Fruit fly (Drosophila melanogaster) whole organism, pupa: Measurements from ENCODE around the gene CG6295.

Source experiments
- CG10348 ChIP-seq: fragments of 200-800 bp; sonication (Bioruptor generic); IDR thresholded peaks from 2 replicates; pipeline ENCODE4 v1.3.6; 2022; ENCODE audit warnings: missing biosample characterization, missing genetic modification characterization
- CG12605 ChIP-seq: fragments of 200-800 bp; sonication (Bioruptor generic); IDR thresholded peaks from 2 replicates; pipeline ENCODE4 v1.3.6; 2022; ENCODE audit warnings: missing biosample characterization, missing genetic modification characterization
- CG13204 ChIP-seq: fragments of 200-800 bp; sonication (Bioruptor generic); optimal IDR thresholded peaks from 2 replicates; lab custom pipeline; 2018; ENCODE audit warnings: missing biosample characterization, mild to moderate bottlenecking, missing genetic modification characterization, moderate library complexity
- CG14655 ChIP-seq: fragments of 200-800 bp; sonication (Bioruptor generic); optimal IDR thresholded peaks from 3 replicates; lab custom pipeline; 2017; ENCODE audit warnings: mild to moderate bottlenecking, missing biosample characterization, missing genetic modification reagents, missing genetic modification characterization
- CG15710 ChIP-seq: fragments of 200-800 bp; sonication (Bioruptor generic); optimal IDR thresholded peaks from 2 replicates; lab custom pipeline; 2018; ENCODE audit warnings: missing biosample characterization, mild to moderate bottlenecking, missing genetic modification characterization, moderate library complexity
- CG17806 ChIP-seq: fragments of 200-800 bp; sonication (Bioruptor generic); optimal IDR thresholded peaks from 2 replicates; lab custom pipeline; 2018; ENCODE audit warnings: missing biosample characterization, mild to moderate bottlenecking, missing genetic modification characterization, moderate library complexity
- CG32121 ChIP-seq: fragments of 200-800 bp; sonication (Bioruptor generic); IDR thresholded peaks from 2 replicates; pipeline ENCODE4 v1.3.6; 2022; ENCODE audit warnings: missing biosample characterization, missing genetic modification characterization
- CG34367 ChIP-seq: fragments of 200-800 bp; sonication (Bioruptor generic); optimal IDR thresholded peaks from 2 replicates; lab custom pipeline; 2018; ENCODE audit warnings: missing biosample characterization, mild to moderate bottlenecking, missing genetic modification characterization
- CG4496 ChIP-seq: fragments of 200-800 bp; sonication (Bioruptor generic); IDR thresholded peaks from 3 replicates; pipeline ENCODE4 v1.3.6; 2022; ENCODE audit warnings: missing biosample characterization, missing genetic modification characterization
- CG8159 ChIP-seq: fragments of 200-800 bp; sonication (Bioruptor generic); optimal IDR thresholded peaks from 3 replicates; lab custom pipeline; 2018; ENCODE audit warnings: missing biosample characterization, mild to moderate bottlenecking, missing genetic modification characterization, moderate library complexity
- CG8301 ChIP-seq: fragments of 200-800 bp; sonication (Bioruptor generic); optimal IDR thresholded peaks from 2 replicates; lab custom pipeline; 2018; ENCODE audit warnings: missing biosample characterization, mild to moderate bottlenecking, missing genetic modification characterization
- CG9948 ChIP-seq: fragments of 200-800 bp; sonication (Bioruptor generic); optimal IDR thresholded peaks from 2 replicates; lab custom pipeline; 2018; ENCODE audit warnings: missing biosample characterization, mild to moderate bottlenecking, missing genetic modification characterization, moderate library complexity
- D1 ChIP-seq: fragments of 200-800 bp; sonication (Bioruptor generic); optimal IDR thresholded peaks from 2 replicates; lab custom pipeline; 2018; ENCODE audit warnings: missing biosample characterization, mild to moderate bottlenecking, missing genetic modification characterization, moderate library complexity
- EcR ChIP-seq: fragments of 200-800 bp; sonication (Bioruptor generic); optimal IDR thresholded peaks from 3 replicates; lab custom pipeline; 2019; ENCODE audit warnings: missing biosample characterization, missing genetic modification characterization, mild to moderate bottlenecking, moderate library complexity, missing genetic modification reagents
- Ets98B ChIP-seq: fragments of 200-800 bp; sonication (Bioruptor generic); IDR thresholded peaks from 2 replicates; pipeline ENCODE4 v1.3.6; 2022; ENCODE audit warnings: missing biosample characterization, missing genetic modification characterization
- Pif1A ChIP-seq: fragments of 200-800 bp; sonication (Bioruptor generic); optimal IDR thresholded peaks from 3 replicates; lab custom pipeline; 2016; ENCODE audit warnings: missing biosample characterization, missing genetic modification characterization
- Pif1B ChIP-seq: fragments of 200-800 bp; sonication (Bioruptor generic); optimal IDR thresholded peaks from 3 replicates; lab custom pipeline; 2016; ENCODE audit warnings: missing biosample characterization, missing genetic modification characterization
- Snoo ChIP-seq: fragments of 200-800 bp; sonication (Bioruptor generic); optimal IDR thresholded peaks from 3 replicates; lab custom pipeline; 2017; ENCODE audit warnings: missing biosample characterization, mild to moderate bottlenecking, missing genetic modification characterization, inconsistent platforms
- fd96Ca ChIP-seq: fragments of 200-800 bp; sonication (Bioruptor generic); IDR thresholded peaks from 3 replicates; pipeline ENCODE4 v1.3.6; 2022; ENCODE audit warnings: missing biosample characterization, missing genetic modification characterization
- gl ChIP-seq: fragments of 200-800 bp; sonication (Bioruptor generic); optimal IDR thresholded peaks from 2 replicates; lab custom pipeline; 2018; ENCODE audit warnings: missing biosample characterization, mild to moderate bottlenecking, missing genetic modification characterization
- rn ChIP-seq: fragments of 200-800 bp; sonication (Bioruptor generic); IDR thresholded peaks from 2 replicates; pipeline ENCODE4 v1.3.6; 2022; ENCODE audit warnings: missing biosample characterization, missing genetic modification characterization

The CG6295 gene

dm6 chr3R:26968313-26968605, 38.6 kb downstream of the CG6295 start:
- TF ChIP-seq CG32121 (GFP tag; lab: Robert Waterston, UW) (no peak), rn (GFP tag; lab: Robert Waterston, UW) (no peak), CG17806 (no peak), Pif1B (no peak), CG9948 (tag; lab: Kevin White, UChicago) (no peak), CG13204 (no peak), CG8159 (tag; lab: Kevin White, UChicago) (no peak), CG14655 (GFP tag; lab: Kevin White, UChicago) (no peak), CG8301 (no peak), gl (tag; lab: Kevin White, UChicago) (no peak), CG10348 (GFP tag; lab: Robert Waterston, UW) (no peak), D1 (tag; lab: Kevin White, UChicago) (no peak), Ets98B (GFP tag; lab: Robert Waterston, UW) (no peak), CG15710 (tag; lab: Kevin White, UChicago) (no peak), fd96Ca (GFP tag; lab: Robert Waterston, UW) (no peak)

- TF ChIP-seq CG8159 (tag; lab: Kevin White, UChicago) (peak; percentile 49), CG32121 (GFP tag; lab: Robert Waterston, UW) (peak; percentile 75), CG12605 (GFP tag; lab: Robert Waterston, UW) (peak; percentile 1; the same call in 1 of the 2 replicates), CG4496 (GFP tag; lab: Robert Waterston, UW) (peak; percentile 77), CG34367 (peak; percentile 8), EcR (GFP tag; lab: Kevin White, UChicago) (no peak), fd96Ca (GFP tag; lab: Robert Waterston, UW) (peak; percentile 71; the same call in 2 of the 3 replicates), CG9948 (tag; lab: Kevin White, UChicago) (peak; percentile 5), CG14655 (GFP tag; lab: Kevin White, UChicago) (peak; percentile 46), CG8301 (peak; percentile 39), Snoo (peak; percentile 38), Pif1A (no peak), Pif1B (peak; percentile 3), D1 (tag; lab: Kevin White, UChicago) (no peak), Ets98B (GFP tag; lab: Robert Waterston, UW) (peak; percentile 67), CG15710 (tag; lab: Kevin White, UChicago) (peak; percentile 9), gl (tag; lab: Kevin White, UChicago) (no peak)
- TF ChIP-seq, all 21 proteins: peak for 13
Observed at dm6 chr3R:26967587-26968312, 39.1 kb downstream of the CG6295 start.

- TF ChIP-seq EcR (GFP tag; lab: Kevin White, UChicago) (no peak), CG12605 (GFP tag; lab: Robert Waterston, UW) (no peak), Pif1B (no peak), CG4496 (GFP tag; lab: Robert Waterston, UW) (peak; percentile 45; the same call in 1 of the 3 replicates), D1 (tag; lab: Kevin White, UChicago) (peak; percentile 25), CG13204 (peak; percentile 53)
- TF ChIP-seq, all 21 proteins: peak for 3
Observed at dm6 chr3R:26966794-26967323, 40.0 kb downstream of the CG6295 start, which contains the start of gene CG5521. CG5521 (plus strand) TSS chr3R:26966930.

dm6 chr3R:26966385-26966784, 40.5 kb downstream of the CG6295 start, which contains the start of gene Gr97a:
Gr97a (minus strand) TSS chr3R:26966485.
- TF ChIP-seq rn (GFP tag; lab: Robert Waterston, UW) = no peak
- TF ChIP-seq CG9948 (tag; lab: Kevin White, UChicago) = no peak
- no peak for TF ChIP-seq Ets98B (GFP tag; lab: Robert Waterston, UW)
- no peak for TF ChIP-seq Pif1A
- no peak for TF ChIP-seq D1 (tag; lab: Kevin White, UChicago)

- TF ChIP-seq CG8301 (peak; percentile 8), CG14655 (GFP tag; lab: Kevin White, UChicago) (peak; percentile 28), Snoo (no peak)
Observed at dm6 chr3R:26964452-26965133, 42.3 kb downstream of the CG6295 start, which contains the start of gene Tsp97E. Tsp97E (minus strand) TSS chr3R:26964817.

- TF ChIP-seq fd96Ca (GFP tag; lab: Robert Waterston, UW) (peak; percentile 57; the same call in 2 of the 3 replicates), rn (GFP tag; lab: Robert Waterston, UW) (0 out of 2 replicates have a peak, but pooled peaks have one; percentile 6), CG8301 (peak; percentile 76), Ets98B (GFP tag; lab: Robert Waterston, UW) (peak; percentile 41), CG9948 (tag; lab: Kevin White, UChicago) (peak; percentile 74), CG4496 (GFP tag; lab: Robert Waterston, UW) (peak; percentile 73; the same call in 1 of the 3 replicates), gl (tag; lab: Kevin White, UChicago) (peak; percentile 54), CG8159 (tag; lab: Kevin White, UChicago) (peak; percentile 88), CG17806 (peak; percentile 89), Pif1A (peak; percentile 80), CG34367 (peak; percentile 62), CG10348 (GFP tag; lab: Robert Waterston, UW) (no peak), CG12605 (GFP tag; lab: Robert Waterston, UW) (no peak), Pif1B (peak; percentile 54), D1 (tag; lab: Kevin White, UChicago) (no peak), Snoo (peak; percentile 24), CG15710 (tag; lab: Kevin White, UChicago) (peak; percentile 64), CG13204 (no peak), CG14655 (GFP tag; lab: Kevin White, UChicago) (peak; percentile 64), CG32121 (GFP tag; lab: Robert Waterston, UW) (peak; percentile 62), EcR (GFP tag; lab: Kevin White, UChicago) (no peak)
Observed at dm6 chr3R:26963747-26964174, 43.1 kb downstream of the CG6295 start.
